Worm (Caenorhabditis elegans) whole organism, L4 larva: ENCODE data around the gene abts-2.

Experiments
- F10B5.3 ChIP-seq: sonication (generic microtip); optimal IDR thresholded peaks from 2 replicates; lab custom pipeline; 2016; ENCODE audit warnings: mild to moderate bottlenecking, missing genetic modification characterization, missing compliant biosample characterization
- F26F4.8 ChIP-seq: fragments of 200-800 bp; sonication (Bioruptor generic); conservative IDR thresholded peaks from 2 replicates; pipeline ENCODE4 v1.3.6; 2022; ENCODE audit warnings: missing genetic modification characterization, missing compliant biosample characterization
- F37D6.2 ChIP-seq: sonication (generic microtip); optimal IDR thresholded peaks from 2 replicates; lab custom pipeline; 2016; ENCODE audit warnings: mild to moderate bottlenecking, missing genetic modification characterization, missing compliant biosample characterization
- F49E8.2 ChIP-seq: sonication (generic microtip); optimal IDR thresholded peaks from 2 replicates; lab custom pipeline; 2016; ENCODE audit warnings: missing compliant biosample characterization, mild to moderate bottlenecking, missing genetic modification characterization, borderline replicate concordance
- Y75B8A.6 ChIP-seq: fragments of 200-800 bp; sonication (Bioruptor generic); IDR thresholded peaks from 2 replicates; pipeline ENCODE4 v1.3.6; 2022; ENCODE audit warnings: missing genetic modification reagents, missing genetic modification characterization, missing compliant biosample characterization
- ZK337.2 ChIP-seq: fragments of 200-800 bp; sonication (Bioruptor generic); IDR thresholded peaks from 2 replicates; pipeline ENCODE4 v1.3.6; 2022; ENCODE audit warnings: missing genetic modification reagents, missing genetic modification characterization, missing compliant biosample characterization
- aha-1 ChIP-seq: fragments of 150-350 bp; peaks from one replicate; lab custom pipeline; 2014; ENCODE audit warnings: missing biosample characterization, missing genetic modification characterization
- ama-1 ChIP-seq: fragments of 150-350 bp; optimal IDR thresholded peaks from 2 replicates; lab custom pipeline; 2014; ENCODE audit warnings: inconsistent platforms, mixed read lengths
- ceh-32 ChIP-seq: sonication (generic microtip); optimal IDR thresholded peaks from 2 replicates; lab custom pipeline; 2016; ENCODE audit warnings: mild to moderate bottlenecking, missing genetic modification characterization, missing compliant biosample characterization; ENCODE audit not compliant: poor library complexity
- ceh-44 ChIP-seq: fragments of 200-800 bp; sonication (Bioruptor generic); IDR thresholded peaks from 2 replicates; pipeline ENCODE4 v1.3.6; 2022; ENCODE audit warnings: missing genetic modification reagents, missing genetic modification characterization, missing compliant biosample characterization
- ceh-62 ChIP-seq: sonication (generic microtip); optimal IDR thresholded peaks from 2 replicates; lab custom pipeline; 2017; ENCODE audit warnings: missing biosample characterization, missing genetic modification characterization
- daf-19 ChIP-seq: fragments of 200-800 bp; sonication (Bioruptor generic); conservative IDR thresholded peaks from 2 replicates; pipeline ENCODE4 v1.3.6; 2022; ENCODE audit warnings: missing genetic modification characterization, missing compliant biosample characterization
- dmd-8 ChIP-seq: fragments of 200-800 bp; sonication (Bioruptor generic); IDR thresholded peaks from 2 replicates; pipeline ENCODE4 v1.3.6; 2022; ENCODE audit warnings: missing genetic modification characterization, missing compliant biosample characterization
- dmd-9 ChIP-seq: fragments of 200-800 bp; sonication (Bioruptor generic); IDR thresholded peaks from 2 replicates; pipeline ENCODE4 v1.3.6; 2022; ENCODE audit warnings: missing genetic modification reagents, missing genetic modification characterization, missing compliant biosample characterization
- duxl-1 ChIP-seq: sonication (generic microtip); optimal IDR thresholded peaks from 2 replicates; lab custom pipeline; 2016; ENCODE audit warnings: mild to moderate bottlenecking, missing genetic modification characterization, moderate library complexity, missing compliant biosample characterization; ENCODE audit not compliant: poor library complexity
- egl-27 ChIP-seq: sonication (generic microtip); optimal IDR thresholded peaks from 3 replicates; lab custom pipeline; 2017; ENCODE audit warnings: missing biosample characterization, missing genetic modification reagents, missing genetic modification characterization
- hlh-30 ChIP-seq: sonication (generic microtip); optimal IDR thresholded peaks from 2 replicates; lab custom pipeline; 2017; ENCODE audit warnings: antibody characterized with exemption, mild to moderate bottlenecking, missing genetic modification characterization, missing compliant biosample characterization; ENCODE audit not compliant: insufficient read depth
- jun-1 ChIP-seq: fragments of 150-350 bp; optimal IDR thresholded peaks from 2 replicates; lab custom pipeline; 2014; ENCODE audit warnings: missing biosample characterization, missing genetic modification reagents, missing genetic modification characterization
- lin-15B ChIP-seq: fragments of 150-350 bp; sonication (generic microtip); optimal IDR thresholded peaks from 3 replicates; lab custom pipeline; 2014; ENCODE audit warnings: missing biosample characterization, missing genetic modification characterization
- madf-9 ChIP-seq: fragments of 200-800 bp; sonication (Bioruptor generic); conservative IDR thresholded peaks from 2 replicates; pipeline ENCODE4 v1.3.6; 2022; ENCODE audit warnings: missing genetic modification reagents, missing genetic modification characterization, missing compliant biosample characterization
- mdl-1 ChIP-seq, 2 experiments: fragments of 150-350 bp in 1 of 2; sonication (generic microtip) in 1 of 2; optimal IDR thresholded peaks; 2 replicates each; lab custom pipeline; 2014 to 2017; ENCODE audit warnings: missing biosample characterization in 2 of 2, missing genetic modification characterization in 2 of 2
- mdt-29 ChIP-seq: fragments of 200-800 bp; sonication (Bioruptor generic); IDR thresholded peaks from 2 replicates; pipeline ENCODE4 v1.3.6; 2022; ENCODE audit warnings: missing genetic modification reagents, missing genetic modification characterization, missing compliant biosample characterization
- nhr-25 ChIP-seq: sonication (generic microtip); optimal IDR thresholded peaks from 2 replicates; lab custom pipeline; 2017; ENCODE audit warnings: missing genetic modification characterization, mild to moderate bottlenecking, missing compliant biosample characterization, antibody characterized with exemption, moderate library complexity, borderline replicate concordance; ENCODE audit not compliant: insufficient read depth
- nhr-41 ChIP-seq: fragments of 200-800 bp; sonication (Bioruptor generic); IDR thresholded peaks from 2 replicates; pipeline ENCODE4 v1.3.6; 2022; ENCODE audit warnings: missing genetic modification reagents, missing genetic modification characterization, missing compliant biosample characterization
- nhr-6 ChIP-seq: fragments of 150-350 bp; optimal IDR thresholded peaks from 2 replicates; lab custom pipeline; 2014; ENCODE audit warnings: missing biosample characterization, missing genetic modification characterization
- nhr-76 ChIP-seq: fragments of 150-350 bp; optimal IDR thresholded peaks from 2 replicates; lab custom pipeline; 2014; ENCODE audit warnings: missing biosample characterization, missing genetic modification characterization
- php-3 ChIP-seq: fragments of 200-800 bp; sonication (Bioruptor generic); IDR thresholded peaks from 2 replicates; pipeline ENCODE4 v1.3.6; 2022; ENCODE audit warnings: missing genetic modification reagents, missing genetic modification characterization, missing compliant biosample characterization
- pqm-1 ChIP-seq: sonication (generic microtip); optimal IDR thresholded peaks from 2 replicates; lab custom pipeline; 2017; ENCODE audit warnings: missing biosample characterization, missing genetic modification characterization
- set-16 ChIP-seq: fragments of 200-800 bp; sonication (Bioruptor generic); IDR thresholded peaks from 2 replicates; pipeline ENCODE4 v1.3.6; 2022; ENCODE audit warnings: missing genetic modification reagents, missing genetic modification characterization, missing compliant biosample characterization
- skn-1 ChIP-seq: fragments of 150-350 bp; optimal IDR thresholded peaks from 2 replicates; lab custom pipeline; 2014; ENCODE audit warnings: missing biosample characterization, missing genetic modification characterization
- snpc-1.2 ChIP-seq: fragments of 200-800 bp; sonication (Bioruptor generic); IDR thresholded peaks from 2 replicates; pipeline ENCODE4 v1.3.6; 2022; ENCODE audit warnings: missing genetic modification reagents, missing genetic modification characterization, missing compliant biosample characterization
- spr-1 ChIP-seq: sonication (generic microtip); optimal IDR thresholded peaks from 2 replicates; lab custom pipeline; 2016; ENCODE audit warnings: mild to moderate bottlenecking, missing genetic modification characterization, missing compliant biosample characterization
- tag-97 ChIP-seq: fragments of 200-800 bp; sonication (Bioruptor generic); IDR thresholded peaks from 2 replicates; pipeline ENCODE4 v1.3.6; 2022; ENCODE audit warnings: missing genetic modification characterization, missing compliant biosample characterization
- unc-62 ChIP-seq, 3 experiments: fragments of 150-350 bp in 1 of 3; sonication (generic microtip); optimal IDR thresholded peaks in 2 of 3; peaks in 1 of 3; 1 replicate in 1 of 3; 2 replicates in 2 of 3; lab custom pipeline; 2014 to 2017; ENCODE audit warnings: missing biosample characterization in 3 of 3, missing genetic modification characterization in 3 of 3, missing genetic modification reagents in 3 of 3, missing genotype in 1 of 3
- zfp-2 ChIP-seq: sonication (generic microtip); optimal IDR thresholded peaks from 2 replicates; lab custom pipeline; 2016; ENCODE audit warnings: mild to moderate bottlenecking, missing genetic modification characterization, missing compliant biosample characterization
- zip-2 ChIP-seq: fragments of 150-350 bp; optimal IDR thresholded peaks from 2 replicates; lab custom pipeline; 2014; ENCODE audit warnings: missing biosample characterization, missing genetic modification characterization
- ztf-11 ChIP-seq: fragments of 150-350 bp; optimal IDR thresholded peaks from 2 replicates; lab custom pipeline; 2014; ENCODE audit warnings: missing biosample characterization, missing genetic modification characterization
- ztf-7 ChIP-seq: fragments of 150-350 bp; optimal IDR thresholded peaks from 2 replicates; lab custom pipeline; 2014; ENCODE audit warnings: missing biosample characterization, missing genetic modification characterization

Gene abts-2

DNA sequence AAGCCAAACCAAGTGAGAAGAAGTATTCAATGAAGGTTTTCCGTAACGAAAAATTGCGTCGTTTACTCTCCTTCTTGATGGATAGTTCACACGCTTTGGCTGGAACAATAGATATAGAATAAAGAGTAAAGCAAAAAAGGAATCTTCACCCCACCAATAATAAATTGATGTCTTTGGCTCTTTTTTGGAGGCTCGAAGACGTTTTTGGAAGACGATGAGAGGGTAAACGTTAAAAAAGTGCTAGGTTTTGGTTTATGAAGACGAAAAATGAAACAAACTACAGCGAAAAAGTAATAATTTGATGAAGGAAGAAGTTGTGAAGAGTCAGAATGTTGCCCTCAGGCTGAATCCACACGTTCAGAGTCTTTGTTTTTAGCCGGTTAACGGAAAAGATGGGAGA is 36.5 kb downstream of the abts-2 start, which contains the start of gene sto-3:
Gene sto-3, minus strand, starts transcription at position 101 of the 400 bp plus-strand sequence.
- TF ChIP-seq ZK337.2 (no peak), egl-27 (tag; lab: Kevin White, UChicago) (no peak), skn-1 (no peak), ceh-62 (tag; lab: Kevin White, UChicago) (no peak), jun-1 (tag; lab: Kevin White, UChicago) (no peak), spr-1 (tag; lab: Kevin White, UChicago) (no peak), lin-15B (no peak), mdt-29 (GFP tag; lab: Robert Waterston, UW) (no peak)

DNA sequence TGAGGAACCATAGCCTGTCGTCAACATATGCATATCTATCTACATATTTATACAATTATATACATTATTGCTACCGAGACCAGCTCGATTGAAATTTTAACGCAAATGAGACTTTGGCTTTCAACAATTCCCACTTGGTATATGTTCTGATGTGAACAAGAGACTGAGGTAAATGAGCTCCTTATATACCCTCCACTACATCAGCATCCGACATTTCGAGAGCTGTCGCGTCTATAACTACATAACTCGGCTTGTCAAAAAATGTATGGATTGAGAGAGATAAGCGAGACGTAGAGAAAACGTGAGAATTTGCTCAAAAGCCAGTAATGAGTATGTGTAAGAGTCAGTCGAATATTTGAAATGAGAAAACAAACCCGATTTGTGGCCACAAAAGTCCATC is 38.0 kb downstream of the abts-2 start:
- no peak for TF ChIP-seq Y75B8A.6
- TF ChIP-seq nhr-76 (tag; lab: Kevin White, UChicago), result no peak
- no peak for TF ChIP-seq ceh-44
- TF ChIP-seq tag-97 (GFP tag; lab: Robert Waterston, UW), result no peak
- no peak for TF ChIP-seq php-3
- no peak for TF ChIP-seq ama-1
- TF ChIP-seq pqm-1 (tag; lab: Kevin White, UChicago), result no peak
- TF ChIP-seq duxl-1, result no peak
- TF ChIP-seq zfp-2 (tag; lab: Kevin White, UChicago), result no peak
- no peak for TF ChIP-seq mdl-1 (tag; optimal IDR thresholded peaks at IDR 0.05; lab: Kevin White, UChicago)
- TF ChIP-seq ztf-7 (tag; lab: Kevin White, UChicago), result no peak
- no peak for TF ChIP-seq nhr-25 (tag; lab: Kevin White, UChicago)
- TF ChIP-seq F49E8.2 (tag; lab: Kevin White, UChicago), result no peak
- TF ChIP-seq spr-1 (tag; lab: Kevin White, UChicago), result no peak
- no peak for TF ChIP-seq daf-19 (GFP tag; lab: Robert Waterston, UW)
- no peak for TF ChIP-seq jun-1 (tag; lab: Kevin White, UChicago)
- TF ChIP-seq aha-1, result no peak
- TF ChIP-seq, all 104 proteins: peak for 0

DNA sequence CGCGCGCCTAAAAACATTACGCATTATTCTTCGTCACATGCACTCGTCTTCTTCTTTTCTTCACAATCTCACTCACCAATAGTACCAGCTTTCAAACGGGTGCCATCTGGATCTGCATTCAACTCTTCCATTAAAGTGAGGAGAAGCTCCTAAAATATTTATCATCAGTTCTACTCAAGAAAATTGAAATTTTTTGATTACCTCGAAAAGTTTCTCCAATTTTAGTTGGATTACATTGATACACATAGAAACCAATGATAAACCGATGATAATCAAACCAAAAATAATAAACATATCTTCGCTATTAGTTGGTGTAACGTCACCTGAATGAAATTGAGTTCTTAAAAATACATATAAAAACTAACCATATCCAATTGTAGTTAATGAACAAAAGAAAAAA is 39.1 kb downstream of the abts-2 start:
- TF ChIP-seq aha-1, result peak; percentile 91
- TF ChIP-seq set-16, result no peak
- TF ChIP-seq nhr-41 (GFP tag; lab: Robert Waterston, UW), result no peak

DNA sequence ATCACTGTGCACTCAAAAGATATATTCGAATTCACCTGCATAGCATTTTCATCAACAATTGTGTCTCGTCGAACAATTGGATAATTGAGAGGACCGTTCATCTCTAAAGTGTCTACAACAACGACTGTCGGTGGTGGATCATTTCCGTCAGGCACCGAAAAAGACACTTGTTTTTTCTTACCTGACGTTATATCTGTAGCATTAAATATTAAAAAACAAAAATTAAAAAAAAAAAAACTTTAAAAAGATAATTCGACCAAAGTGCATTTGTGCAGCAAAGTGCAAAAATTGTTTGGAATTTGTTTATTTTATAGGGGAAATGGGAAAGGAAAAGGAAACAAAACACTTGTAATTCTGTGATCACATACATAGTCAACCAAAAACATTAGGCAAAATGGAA is 41.5 kb downstream of the abts-2 start, which contains the start of gene twk-44:
Gene twk-44, minus strand, starts transcription at position 101 of the 400 bp plus-strand sequence.
- TF ChIP-seq ZK337.2, result no peak
- peak in 1 of 2 experiments; percentile 9 for TF ChIP-seq unc-62 (GFP tag; optimal IDR thresholded peaks at IDR 0.05 in 1 of 2; lab: Kevin White, UChicago)
- TF ChIP-seq unc-62 (tag; optimal IDR thresholded peaks at IDR 0.05; lab: Kevin White, UChicago), result no peak

DNA sequence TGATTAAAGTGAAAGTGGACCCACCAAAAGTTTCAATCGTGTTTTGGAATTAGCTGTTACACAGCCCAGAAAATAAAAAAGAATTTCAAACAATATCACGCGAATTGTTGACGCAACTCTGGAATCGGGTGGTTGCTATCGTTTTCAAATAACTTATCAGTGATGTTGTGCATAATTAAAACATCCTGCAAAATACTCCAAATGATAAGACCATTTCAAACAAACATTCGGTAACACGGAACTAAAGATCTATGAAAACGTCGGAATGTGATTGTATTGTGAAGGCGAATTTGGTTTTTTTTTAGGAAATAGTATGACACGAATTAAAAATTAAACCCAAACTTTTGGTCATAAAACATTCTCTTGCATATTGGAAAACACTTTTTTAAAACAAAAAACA is 43.1 kb downstream of the abts-2 start, which contains the start of gene spp-30:
Gene spp-30, minus strand, starts transcription at position 101 of the 400 bp plus-strand sequence.
- TF ChIP-seq ceh-32 (tag; lab: Kevin White, UChicago) (no peak), zip-2 (no peak), hlh-30 (tag; lab: Kevin White, UChicago) (no peak), ceh-62 (tag; lab: Kevin White, UChicago) (no peak), F49E8.2 (tag; lab: Kevin White, UChicago) (no peak), nhr-6 (tag; lab: Kevin White, UChicago) (no peak), mdt-29 (GFP tag; lab: Robert Waterston, UW) (no peak), F26F4.8 (GFP tag; lab: Robert Waterston, UW) (no peak), mdl-1 (tag; optimal IDR thresholded peaks at IDR 0.05; lab: Kevin White, UChicago) (no peak), dmd-9 (GFP tag; lab: Robert Waterston, UW) (no peak), ZK337.2 (no peak), dmd-8 (GFP tag; lab: Robert Waterston, UW) (no peak), duxl-1 (no peak), F10B5.3 (tag; lab: Kevin White, UChicago) (no peak), ztf-11 (tag; lab: Kevin White, UChicago) (no peak), snpc-1.2 (GFP tag; lab: Robert Waterston, UW) (no peak), F37D6.2 (tag; lab: Kevin White, UChicago) (no peak), madf-9 (GFP tag; lab: Robert Waterston, UW) (no peak)
